Fruit fly (Drosophila melanogaster): ENCODE measurements around the gene CG7988.

The CG7988 gene

dm6 chr3R:18188702-18189125 lies 31.6 kb upstream of the CG7988 start, which contains the start of the genes CG12321 and MED17 (continued):
- TF ChIP-seq Stat92E (GFP tag; optimal IDR thresholded peaks at IDR 0.05) (no peak), schlank (tag; optimal IDR thresholded peaks at IDR 0.05) (peak; percentile 26), HLH4C (GFP tag; IDR thresholded peaks at IDR 0.05; ENCODE audit: partially characterized antibody) (no peak), HLHmδ (GFP tag; optimal IDR thresholded peaks at IDR 0.05) (no peak), CG2202 (tag; optimal IDR thresholded peaks at IDR 0.05) (peak; percentile 57), Max (GFP tag; optimal IDR thresholded peaks at IDR 0.05) (peak; percentile 85), CG14050 (GFP tag; IDR thresholded peaks at IDR 0.05) (peak; percentile 69), CG4707 (GFP tag; optimal IDR thresholded peaks at IDR 0.05) (no peak), CG6689 (GFP tag; IDR thresholded peaks at IDR 0.05) (peak; percentile 81), Hr3 (GFP tag; optimal IDR thresholded peaks at IDR 0.05) (peak; percentile 96), ase (GFP tag; IDR thresholded peaks at IDR 0.05) (peak; percentile 85), salm (tag; optimal IDR thresholded peaks at IDR 0.05) (no peak), CG15696 (tag; optimal IDR thresholded peaks at IDR 0.05) (peak; percentile 77), HmgZ (tag; optimal IDR thresholded peaks at IDR 0.05) (peak; percentile 71), Hand (GFP tag; optimal IDR thresholded peaks at IDR 0.05) (peak; percentile 67), jing (GFP tag; optimal IDR thresholded peaks at IDR 0.05) (peak; percentile 69), CG10543 (GFP tag; optimal IDR thresholded peaks at IDR 0.05) (peak; percentile 85), dm (GFP tag; optimal IDR thresholded peaks at IDR 0.05) (peak; percentile 12), sqz (GFP tag; optimal IDR thresholded peaks at IDR 0.05) (no peak), stc (GFP tag; IDR thresholded peaks at IDR 0.05) (peak; percentile 65), Dip2 (GFP tag; IDR thresholded peaks at IDR 0.05) (no peak), Lim3 (GFP tag; IDR thresholded peaks at IDR 0.05) (peak; percentile 64; the same call in 1 of the 2 replicates), Adf1 (GFP tag; IDR thresholded peaks at IDR 0.05) (peak; percentile 49), CG10321 (GFP tag; IDR thresholded peaks at IDR 0.05) (peak; percentile 43; the same call in 1 of the 2 replicates), Doc3 (GFP tag; IDR thresholded peaks at IDR 0.05; ENCODE audit: partially characterized antibody) (no peak), so (GFP tag; IDR thresholded peaks at IDR 0.05) (peak; percentile 78; the same call in 1 of the 3 replicates), run (tag; optimal IDR thresholded peaks at IDR 0.05) (no peak), Jarid2 (GFP tag; optimal IDR thresholded peaks at IDR 0.05) (peak; percentile 48), CG32772 (GFP tag; IDR thresholded peaks at IDR 0.05) (peak; percentile 88), Dref (GFP tag; IDR thresholded peaks at IDR 0.05) (peak; percentile 76), tio (GFP tag; optimal IDR thresholded peaks at IDR 0.05) (peak; percentile 90), CG31224 (GFP tag; IDR thresholded peaks at IDR 0.05) (peak; percentile 83), zfh1 (GFP tag; IDR thresholded peaks at IDR 0.05) (peak; percentile 85), Hr39 (optimal IDR thresholded peaks at IDR 0.05) (no peak), GATAe (GFP tag; conservative IDR thresholded peaks at IDR 0.05) (peak; percentile 62; the same call in 1 of the 2 replicates), CG11456 (GFP tag; IDR thresholded peaks at IDR 0.05) (peak; percentile 92), scrt (GFP tag; optimal IDR thresholded peaks at IDR 0.05) (peak; percentile 71), CTCF (GFP tag; optimal IDR thresholded peaks at IDR 0.05) (peak; percentile 48), Optix (GFP tag; IDR thresholded peaks at IDR 0.05) (peak; percentile 57; the same call in 1 of the 3 replicates), CG16779 (GFP tag; IDR thresholded peaks at IDR 0.05) (peak; percentile 82), MESR4 (GFP tag; optimal IDR thresholded peaks at IDR 0.05) (no peak), lola (GFP tag; optimal IDR thresholded peaks at IDR 0.05) (peak in 1 of 3 experiments; percentile 85), Atf-2 (GFP tag; optimal IDR thresholded peaks at IDR 0.05) (peak; percentile 29), CG6813 (GFP tag; optimal IDR thresholded peaks at IDR 0.05) (peak; percentile 42), bsh (GFP tag; optimal IDR thresholded peaks at IDR 0.05) (peak in 1 of 2 experiments; percentile 85), CG12769 (tag; optimal IDR thresholded peaks at IDR 0.05) (no peak), p53 (GFP tag; optimal IDR thresholded peaks at IDR 0.05) (no peak), nerfin-1 (tag; optimal IDR thresholded peaks at IDR 0.05) (peak; percentile 65), NK7.1 (GFP tag; optimal IDR thresholded peaks at IDR 0.05) (no peak), CG1603 (tag; optimal IDR thresholded peaks at IDR 0.05) (no peak), sima (GFP tag; optimal IDR thresholded peaks at IDR 0.05) (no peak)

Measured in whole organism, embryonic.